Worm (Caenorhabditis elegans) whole organism, young adult: ENCODE data around the gene F40E12.1.

Experiments used
- C17E4.6 ChIP-seq: fragments of 200-800 bp; sonication (Bioruptor generic); IDR thresholded peaks from 2 replicates; pipeline ENCODE4 v1.3.6; 2022; ENCODE audit warnings: missing genetic modification reagents, missing genetic modification characterization, missing compliant biosample characterization
- F10E7.11 ChIP-seq: sonication (generic microtip); optimal IDR thresholded peaks from 2 replicates; lab custom pipeline; 2017; ENCODE audit warnings: mild to moderate bottlenecking, missing genetic modification characterization, moderate library complexity, missing compliant biosample characterization
- F23B12.7 ChIP-seq: sonication (generic microtip); optimal IDR thresholded peaks from 2 replicates; lab custom pipeline; 2017; ENCODE audit warnings: missing genetic modification characterization, mild to moderate bottlenecking, missing compliant biosample characterization, antibody characterized with exemption, moderate library complexity; ENCODE audit not compliant: insufficient read depth
- F49E8.2 ChIP-seq: sonication (generic microtip); optimal IDR thresholded peaks from 3 replicates; lab custom pipeline; 2017; ENCODE audit warnings: missing genetic modification characterization, mild to moderate bottlenecking, missing compliant biosample characterization, antibody characterized with exemption, moderate library complexity; ENCODE audit not compliant: insufficient read depth
- F52B5.7 ChIP-seq: sonication (generic microtip); optimal IDR thresholded peaks from 2 replicates; lab custom pipeline; 2016; ENCODE audit warnings: mild to moderate bottlenecking, missing genetic modification characterization, missing compliant biosample characterization
- F57A8.1 ChIP-seq: fragments of 200-800 bp; sonication (Bioruptor generic); optimal IDR thresholded peaks from 2 replicates; lab custom pipeline; 2018; ENCODE audit warnings: mild to moderate bottlenecking, missing genetic modification characterization, moderate library complexity, missing compliant biosample characterization
- athp-1 ChIP-seq: sonication (generic microtip); optimal IDR thresholded peaks from 2 replicates; lab custom pipeline; 2017; ENCODE audit warnings: mild to moderate bottlenecking, missing genetic modification characterization, missing compliant biosample characterization
- attf-3 ChIP-seq: fragments of 200-800 bp; sonication (Bioruptor generic); conservative IDR thresholded peaks from 2 replicates; pipeline ENCODE4 v1.3.6; 2022; ENCODE audit warnings: missing genetic modification reagents, missing genetic modification characterization, missing compliant biosample characterization
- bed-2 ChIP-seq: fragments of 200-800 bp; sonication (Bioruptor generic); IDR thresholded peaks from 2 replicates; pipeline ENCODE4 v1.3.6; 2022; ENCODE audit warnings: missing genetic modification reagents, missing genetic modification characterization, missing compliant biosample characterization
- cebp-1 ChIP-seq, 2 experiments: fragments of 200-800 bp in 1 of 2; sonication (Bioruptor generic) in 1 of 2; sonication (generic microtip) in 1 of 2; IDR thresholded peaks in 1 of 2; optimal IDR thresholded peaks in 1 of 2; 2 replicates each; pipeline versions ENCODE4 v1.3.6 to Lab custom; 2017 to 2022; ENCODE audit warnings: missing compliant biosample characterization in 2 of 2, missing genetic modification characterization in 2 of 2, mild to moderate bottlenecking in 1 of 2, missing genetic modification reagents in 1 of 2, moderate library complexity in 1 of 2
- chd-7 ChIP-seq: sonication (generic microtip); optimal IDR thresholded peaks from 2 replicates; lab custom pipeline; 2016; ENCODE audit warnings: mild to moderate bottlenecking, missing genetic modification characterization, moderate library complexity, missing compliant biosample characterization
- die-1 ChIP-seq: sonication (generic microtip); optimal IDR thresholded peaks from 2 replicates; lab custom pipeline; 2016; ENCODE audit warnings: missing genotype, mild to moderate bottlenecking, missing genetic modification characterization, missing compliant biosample characterization
- dpff-1 ChIP-seq: sonication (generic microtip); optimal IDR thresholded peaks from 2 replicates; lab custom pipeline; 2017; ENCODE audit warnings: mild to moderate bottlenecking, missing genetic modification characterization, missing compliant biosample characterization
- dpl-1 ChIP-seq: fragments of 150-350 bp; optimal IDR thresholded peaks from 2 replicates; lab custom pipeline; 2014; ENCODE audit warnings: missing biosample characterization, missing genetic modification reagents, missing genetic modification characterization
- ekl-4 ChIP-seq: fragments of 200-800 bp; sonication (Bioruptor generic); IDR thresholded peaks from 2 replicates; pipeline ENCODE4 v1.3.6; 2022; ENCODE audit warnings: missing genetic modification reagents, missing genetic modification characterization, missing compliant biosample characterization
- hlh-12 ChIP-seq: sonication (generic microtip); optimal IDR thresholded peaks from 2 replicates; lab custom pipeline; 2016; ENCODE audit warnings: missing genetic modification characterization, missing compliant biosample characterization
- hmg-1.2 ChIP-seq: fragments of 200-800 bp; sonication (Bioruptor generic); IDR thresholded peaks from 2 replicates; pipeline ENCODE4 v1.3.6; 2022; ENCODE audit warnings: missing genetic modification reagents, missing genetic modification characterization, missing compliant biosample characterization
- hsf-1 ChIP-seq: fragments of 200-800 bp; sonication (Bioruptor generic); IDR thresholded peaks from 2 replicates; pipeline ENCODE4 v1.3.6; 2022; ENCODE audit warnings: missing genetic modification reagents, missing genetic modification characterization, missing compliant biosample characterization
- madf-3 ChIP-seq: fragments of 200-800 bp; sonication (Bioruptor generic); IDR thresholded peaks from 2 replicates; pipeline ENCODE4 v1.3.6; 2022; ENCODE audit warnings: missing genetic modification reagents, missing genetic modification characterization, missing compliant biosample characterization
- madf-6 ChIP-seq: fragments of 200-800 bp; sonication (Bioruptor generic); IDR thresholded peaks from 2 replicates; pipeline ENCODE4 v1.3.6; 2022; ENCODE audit warnings: missing genetic modification reagents, missing genetic modification characterization, missing compliant biosample characterization
- mcd-1 ChIP-seq: fragments of 200-800 bp; sonication (Bioruptor generic); IDR thresholded peaks from 2 replicates; pipeline ENCODE4 v1.3.6; 2022; ENCODE audit warnings: missing genetic modification reagents, missing genetic modification characterization, missing compliant biosample characterization
- nfya-2 ChIP-seq: fragments of 200-800 bp; sonication (Bioruptor generic); IDR thresholded peaks from 2 replicates; pipeline ENCODE4 v1.3.6; 2022; ENCODE audit warnings: missing genetic modification reagents, missing genetic modification characterization, missing compliant biosample characterization
- nhr-90 ChIP-seq: sonication (generic microtip); optimal IDR thresholded peaks from 2 replicates; lab custom pipeline; 2016; ENCODE audit warnings: missing genotype, mild to moderate bottlenecking, missing genetic modification characterization, missing compliant biosample characterization
- rcor-1 ChIP-seq: fragments of 200-800 bp; sonication (Bioruptor generic); IDR thresholded peaks from 2 replicates; pipeline ENCODE4 v1.3.6; 2022; ENCODE audit warnings: missing genetic modification reagents, missing genetic modification characterization, missing compliant biosample characterization
- repo-1 ChIP-seq: sonication (generic microtip); optimal IDR thresholded peaks from 2 replicates; lab custom pipeline; 2017; ENCODE audit warnings: mild to moderate bottlenecking, missing genetic modification characterization, missing compliant biosample characterization
- sdz-38 ChIP-seq: sonication (generic microtip); optimal IDR thresholded peaks from 2 replicates; lab custom pipeline; 2016; ENCODE audit warnings: missing genotype, missing genetic modification characterization, missing compliant biosample characterization
- snpc-1.1 ChIP-seq: sonication (generic microtip); optimal IDR thresholded peaks from 2 replicates; lab custom pipeline; 2017; ENCODE audit warnings: missing genetic modification characterization, mild to moderate bottlenecking, missing compliant biosample characterization, antibody characterized with exemption, moderate library complexity, missing genotype, missing genetic modification reagents; ENCODE audit not compliant: insufficient read depth
- snpc-1.3 ChIP-seq: sonication (generic microtip); optimal IDR thresholded peaks from 2 replicates; lab custom pipeline; 2017; ENCODE audit warnings: missing genetic modification characterization, mild to moderate bottlenecking, missing compliant biosample characterization, antibody characterized with exemption, moderate library complexity, missing genotype, missing genetic modification reagents; ENCODE audit not compliant: insufficient read depth
- snpc-4 ChIP-seq, 5 experiments: fragments of 150-350 bp in 1 of 5; sonication (generic microtip) in 4 of 5; optimal IDR thresholded peaks; 2 replicates each; lab custom pipeline; 2014 to 2018; ENCODE audit warnings: missing genetic modification characterization in 5 of 5, missing biosample characterization in 3 of 5, antibody characterized with exemption in 2 of 5, mild to moderate bottlenecking in 2 of 5, missing compliant biosample characterization in 2 of 5, missing genotype in 2 of 5, moderate library complexity in 2 of 5, missing genetic modification reagents in 1 of 5
- sptf-2 ChIP-seq: fragments of 200-800 bp; sonication (Bioruptor generic); optimal IDR thresholded peaks from 2 replicates; lab custom pipeline; 2018; ENCODE audit warnings: mild to moderate bottlenecking, missing genetic modification characterization, missing compliant biosample characterization
- xnd-1 ChIP-seq: sonication (generic microtip); optimal IDR thresholded peaks from 2 replicates; lab custom pipeline; 2016; ENCODE audit warnings: missing genotype, missing genetic modification reagents, missing genetic modification characterization, missing compliant biosample characterization
- ztf-26 ChIP-seq: sonication (generic microtip); optimal IDR thresholded peaks from 2 replicates; lab custom pipeline; 2017; ENCODE audit warnings: missing genetic modification characterization, missing compliant biosample characterization

F40E12.1 gene

DNA sequence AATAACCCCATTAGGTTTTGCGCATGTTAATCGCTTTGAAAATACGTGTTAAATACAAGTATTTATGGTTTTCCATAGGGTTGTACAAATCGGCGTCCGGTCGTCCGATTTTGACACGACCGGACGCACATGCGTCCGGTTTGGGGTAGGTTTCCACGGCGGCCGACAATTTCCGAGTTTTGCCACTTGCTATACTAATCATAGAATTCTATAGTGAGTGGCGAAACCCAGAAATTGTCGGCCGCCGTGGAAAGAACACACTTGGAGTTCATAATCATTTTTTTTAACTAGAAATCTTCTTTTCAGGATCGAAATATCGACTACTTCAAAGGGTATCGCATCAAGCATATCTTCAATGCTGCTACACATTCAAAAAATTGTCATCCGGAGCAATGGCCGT is 17.2 kb downstream of the F40E12.1 start:
- TF ChIP-seq madf-3 (GFP tag; lab: Robert Waterston, UW), result no peak
- TF ChIP-seq snpc-4 (GFP tag; optimal IDR thresholded peaks at IDR 0.05; lab: Kevin White, UChicago), result peak; percentile 33
- TF ChIP-seq snpc-4 (tag; optimal IDR thresholded peaks at IDR 0.05; lab: Kevin White, UChicago), result peak in 3 of 4 experiments; percentile 59 to 89 (median 79)
- TF ChIP-seq bed-2 (GFP tag; lab: Robert Waterston, UW), result no peak
- TF ChIP-seq snpc-1.1 (tag; lab: Kevin White, UChicago), result peak; percentile 50
- no peak for TF ChIP-seq dpff-1 (tag; lab: Kevin White, UChicago)
- TF ChIP-seq hmg-1.2 (GFP tag; lab: Robert Waterston, UW), result peak; percentile 36; the same call in 1 of the 2 replicates
- TF ChIP-seq sptf-2, result no peak

DNA sequence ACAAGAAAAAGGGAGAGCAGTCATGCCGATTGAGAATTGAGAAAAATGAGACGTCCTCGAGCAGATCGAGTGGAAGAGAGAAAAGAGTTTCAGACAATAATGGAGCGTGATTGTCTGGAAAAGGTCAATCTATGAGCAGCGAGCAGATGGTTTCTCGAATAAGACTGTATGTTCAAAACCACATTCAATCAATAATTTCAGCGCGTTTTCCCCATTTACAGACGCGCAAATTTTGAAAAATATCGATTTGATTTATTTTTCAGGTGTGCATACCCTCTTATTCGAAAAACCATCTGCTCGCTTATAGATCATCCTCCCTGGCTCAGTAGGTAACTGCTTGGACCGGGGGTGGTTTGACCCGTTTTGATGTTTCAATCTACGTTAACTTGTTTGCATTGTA is 21.6 kb downstream of the F40E12.1 start, which contains the start of gene fbxb-31:
Gene fbxb-31, minus strand, starts transcription at position 101 of the 400 bp plus-strand sequence.
- no peak for TF ChIP-seq F49E8.2 (tag; lab: Kevin White, UChicago)
- TF ChIP-seq F52B5.7 (tag; lab: Kevin White, UChicago), result no peak
- TF ChIP-seq C17E4.6 (GFP tag; lab: Robert Waterston, UW), result no peak
- no peak for TF ChIP-seq chd-7 (tag; lab: Kevin White, UChicago)
- TF ChIP-seq hsf-1 (GFP tag; lab: Robert Waterston, UW), result no peak
- TF ChIP-seq ekl-4 (GFP tag; lab: Robert Waterston, UW), result no peak
- TF ChIP-seq rcor-1, result no peak
- TF ChIP-seq mcd-1 (GFP tag; lab: Robert Waterston, UW), result no peak
- TF ChIP-seq dpl-1 (GFP tag; lab: Kevin White, UChicago), result no peak
- TF ChIP-seq snpc-1.3 (tag; lab: Kevin White, UChicago), result no peak
- no peak for TF ChIP-seq madf-6 (GFP tag; lab: Robert Waterston, UW)
- no peak for TF ChIP-seq cebp-1 (GFP tag; IDR thresholded peaks at IDR 0.05; lab: Robert Waterston, UW)
- no peak for TF ChIP-seq cebp-1 (tag; optimal IDR thresholded peaks at IDR 0.05; lab: Kevin White, UChicago)
- no peak for TF ChIP-seq sptf-2
- TF ChIP-seq repo-1 (tag; lab: Kevin White, UChicago), result no peak
- TF ChIP-seq F10E7.11 (tag; lab: Kevin White, UChicago), result no peak
- TF ChIP-seq xnd-1 (tag; lab: Kevin White, UChicago), result no peak
- TF ChIP-seq F23B12.7 (tag; lab: Kevin White, UChicago), result no peak
- TF ChIP-seq die-1, result no peak
- TF ChIP-seq F57A8.1 (GFP tag; lab: Kevin White, UChicago), result no peak

DNA sequence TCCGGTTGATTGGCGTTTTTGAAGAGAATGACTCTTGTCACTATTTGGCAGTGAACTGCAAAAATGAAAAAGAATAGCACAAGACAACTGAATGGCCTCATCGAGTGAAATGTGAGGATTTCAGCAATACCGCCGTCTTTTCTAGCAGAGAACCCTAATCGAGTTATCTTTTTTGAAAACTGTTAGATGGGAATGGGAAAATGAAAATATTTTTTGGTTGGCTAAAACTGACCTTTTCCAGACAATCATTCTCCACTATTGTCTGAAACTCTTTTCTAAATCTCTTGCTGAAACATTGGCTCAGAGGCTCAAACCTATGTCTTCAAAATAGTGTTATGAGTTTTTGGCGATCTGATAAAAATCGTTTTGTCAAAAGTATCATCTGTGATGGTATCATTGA is 22.6 kb downstream of the F40E12.1 start, which contains the start of gene M151.10:
Gene M151.10, minus strand, starts transcription at position 101 of the 400 bp plus-strand sequence.
- TF ChIP-seq attf-3 (GFP tag; lab: Robert Waterston, UW), result no peak
- TF ChIP-seq ztf-26 (tag; lab: Kevin White, UChicago), result no peak
- TF ChIP-seq nfya-2 (GFP tag; lab: Robert Waterston, UW), result no peak
- no peak for TF ChIP-seq F52B5.7 (tag; lab: Kevin White, UChicago)

DNA sequence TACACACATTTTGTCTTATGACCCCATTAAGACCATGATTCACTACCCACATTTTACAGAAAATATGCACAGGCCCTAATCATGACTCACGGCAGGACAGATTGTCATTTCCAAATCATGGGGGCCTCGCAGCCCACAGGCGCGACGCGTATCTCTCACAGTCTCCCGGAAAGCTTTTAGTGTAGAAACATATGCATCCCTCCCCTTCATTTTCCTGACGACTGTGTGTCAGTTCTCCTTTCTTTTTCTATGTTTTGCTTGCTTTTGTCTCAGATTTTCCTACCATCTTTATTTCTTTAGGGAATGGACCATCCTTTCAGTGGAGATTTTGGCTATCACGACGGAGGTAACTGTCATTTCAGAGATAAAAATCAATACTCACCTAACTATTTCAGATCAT is 23.6 kb downstream of the F40E12.1 start, which contains the start of gene M151.1:
Gene M151.1, plus strand, starts transcription at position 301 of the 400 bp plus-strand sequence.
- no peak for TF ChIP-seq hlh-12
- no peak for TF ChIP-seq sdz-38

DNA sequence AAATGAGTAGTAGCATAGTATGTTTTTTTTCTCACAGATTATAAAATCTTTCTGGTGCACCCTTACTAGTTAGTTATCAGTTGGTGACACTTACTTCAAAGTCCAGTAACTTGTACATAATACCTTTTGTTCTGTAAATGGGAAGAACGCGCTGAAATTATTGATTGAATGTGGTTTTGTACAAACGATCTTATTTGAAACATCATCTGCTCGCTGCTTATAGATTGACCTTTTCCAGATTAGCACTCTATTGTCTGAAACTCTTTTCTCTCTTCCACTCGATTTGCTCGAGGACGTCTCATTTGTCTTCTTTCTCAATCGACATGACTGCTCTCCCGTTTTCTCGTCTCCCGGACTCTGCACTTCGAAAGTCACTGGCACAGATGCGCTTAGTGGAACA is 29.5 kb downstream of the F40E12.1 start, which contains the start of gene fbxb-33:
Gene fbxb-33, plus strand, starts transcription at position 301 of the 400 bp plus-strand sequence.
- TF ChIP-seq athp-1 (tag; lab: Kevin White, UChicago) (no peak), nhr-90 (tag; lab: Kevin White, UChicago) (no peak)
